Worm (Caenorhabditis elegans) whole organism, L4 larva: ENCODE measurements around the gene F53F4.11.

Source experiments
- aha-1 ChIP-seq: fragments of 150-350 bp; peaks from one replicate; lab custom pipeline; 2014; ENCODE audit warnings: missing biosample characterization, missing genetic modification characterization
- duxl-1 ChIP-seq: sonication (generic microtip); optimal IDR thresholded peaks from 2 replicates; lab custom pipeline; 2016; ENCODE audit warnings: mild to moderate bottlenecking, missing genetic modification characterization, moderate library complexity, missing compliant biosample characterization; ENCODE audit not compliant: poor library complexity
- saeg-2 ChIP-seq: fragments of 200-800 bp; sonication (Bioruptor generic); IDR thresholded peaks from 2 replicates; pipeline ENCODE4 v1.3.6; 2022; ENCODE audit warnings: missing genetic modification reagents, missing genetic modification characterization, missing compliant biosample characterization
- snpc-4 ChIP-seq: fragments of 150-350 bp; optimal IDR thresholded peaks from 2 replicates; lab custom pipeline; 2014; ENCODE audit warnings: missing biosample characterization, missing genetic modification characterization

- TF ChIP-seq saeg-2 (GFP tag; lab: Robert Waterston, UW): no peak
- no peak for TF ChIP-seq snpc-4 (tag; lab: Kevin White, UChicago)
- TF ChIP-seq aha-1 (tag; lab: Kevin White, UChicago): no peak
- no peak for TF ChIP-seq duxl-1 (tag; lab: Kevin White, UChicago)
These were observed 14.5 kb downstream of the F53F4.11 start for ce11 chrV:13609806-13610205.
